Fruit fly (Drosophila melanogaster) whole organism, embryonic: Measurements from ENCODE around the gene Pisd.

Source experiments
- Abd-B ChIP-seq: fragments of 200-800 bp; sonication (Bioruptor generic); optimal IDR thresholded peaks from 2 replicates; lab custom pipeline; 2018; ENCODE audit warnings: missing biosample characterization, mild to moderate bottlenecking, missing genetic modification characterization, moderate library complexity
- CG10147 ChIP-seq: fragments of 200-800 bp; sonication (Bioruptor generic); optimal IDR thresholded peaks from 2 replicates; lab custom pipeline; 2019; ENCODE audit warnings: missing biosample characterization, mild to moderate bottlenecking, missing genetic modification characterization, moderate library complexity
- CG1024 ChIP-seq: fragments of 200-800 bp; sonication (Bioruptor generic); IDR thresholded peaks from 2 replicates; pipeline ENCODE4 v1.3.6; 2022; ENCODE audit warnings: missing biosample characterization, missing genetic modification characterization
- CG11247 ChIP-seq: fragments of 200-800 bp; sonication (Bioruptor generic); IDR thresholded peaks from 2 replicates; pipeline ENCODE4 v1.3.6; 2022; ENCODE audit warnings: missing biosample characterization, missing genetic modification characterization
- CG13296 ChIP-seq: fragments of 200-800 bp; sonication (Bioruptor generic); optimal IDR thresholded peaks from 3 replicates; lab custom pipeline; 2018; ENCODE audit warnings: missing biosample characterization, mild to moderate bottlenecking, missing genetic modification characterization
- CG13624 ChIP-seq: fragments of 200-800 bp; sonication (Bioruptor generic); optimal IDR thresholded peaks from 2 replicates; lab custom pipeline; 2016; ENCODE audit warnings: missing biosample characterization, missing genetic modification characterization
- CG15269 ChIP-seq: fragments of 200-800 bp; sonication (Bioruptor generic); optimal IDR thresholded peaks from 2 replicates; lab custom pipeline; 2018; ENCODE audit warnings: missing biosample characterization, mild to moderate bottlenecking, missing genetic modification characterization, moderate library complexity
- CG15479 ChIP-seq: fragments of 200-800 bp; sonication (Bioruptor generic); optimal IDR thresholded peaks from 3 replicates; lab custom pipeline; 2019; ENCODE audit warnings: missing biosample characterization, mild to moderate bottlenecking, missing genetic modification characterization, moderate library complexity
- CG15514 ChIP-seq: fragments of 200-800 bp; sonication (Bioruptor generic); optimal IDR thresholded peaks from 3 replicates; lab custom pipeline; 2017; ENCODE audit warnings: missing biosample characterization, missing genetic modification characterization, mild to moderate bottlenecking, moderate library complexity, missing genetic modification reagents
- CG17359 ChIP-seq: fragments of 200-800 bp; sonication (Bioruptor generic); optimal IDR thresholded peaks from 3 replicates; lab custom pipeline; 2018; ENCODE audit warnings: missing biosample characterization, mild to moderate bottlenecking, missing genetic modification characterization, moderate library complexity
- CG17912 ChIP-seq: fragments of 200-800 bp; sonication (Bioruptor generic); optimal IDR thresholded peaks from 2 replicates; lab custom pipeline; 2018; ENCODE audit warnings: missing biosample characterization, mild to moderate bottlenecking, missing genetic modification characterization
- CG2116 ChIP-seq: fragments of 200-800 bp; sonication (Bioruptor generic); optimal IDR thresholded peaks from 3 replicates; lab custom pipeline; 2018; ENCODE audit warnings: missing biosample characterization, mild to moderate bottlenecking, missing genetic modification characterization
- CG2678 ChIP-seq: fragments of 200-800 bp; sonication (Bioruptor generic); optimal IDR thresholded peaks from 3 replicates; lab custom pipeline; 2019; ENCODE audit warnings: missing biosample characterization, mild to moderate bottlenecking, missing genetic modification characterization, moderate library complexity
- CG31224 ChIP-seq: fragments of 200-800 bp; sonication (Bioruptor generic); IDR thresholded peaks from 2 replicates; pipeline ENCODE4 v1.3.6; 2022; ENCODE audit warnings: missing biosample characterization, missing genetic modification characterization
- CG34224 ChIP-seq: fragments of 200-800 bp; sonication (Bioruptor generic); IDR thresholded peaks from 3 replicates; pipeline ENCODE4 v1.3.6; 2022; ENCODE audit warnings: missing biosample characterization, missing genetic modification characterization; ENCODE audit not compliant: partially characterized antibody
- CG6791 ChIP-seq: fragments of 200-800 bp; sonication (Bioruptor generic); IDR thresholded peaks from 3 replicates; pipeline ENCODE4 v1.3.6; 2022; ENCODE audit warnings: missing biosample characterization, missing genetic modification characterization; ENCODE audit not compliant: partially characterized antibody
- CrebB ChIP-seq: fragments of 200-800 bp; sonication (Bioruptor generic); optimal IDR thresholded peaks from 3 replicates; lab custom pipeline; 2018; ENCODE audit warnings: missing biosample characterization, mild to moderate bottlenecking, missing genetic modification characterization
- D19B ChIP-seq: fragments of 200-800 bp; sonication (Bioruptor generic); optimal IDR thresholded peaks from 2 replicates; lab custom pipeline; 2017; ENCODE audit warnings: missing biosample characterization, mild to moderate bottlenecking, missing genetic modification characterization
- Drgx ChIP-seq: fragments of 200-800 bp; sonication (Bioruptor generic); IDR thresholded peaks from 2 replicates; pipeline ENCODE4 v1.3.6; 2022; ENCODE audit warnings: missing biosample characterization, missing genetic modification characterization
- HLH54F ChIP-seq: fragments of 200-800 bp; sonication (Bioruptor generic); optimal IDR thresholded peaks from 3 replicates; lab custom pipeline; 2016; ENCODE audit warnings: missing biosample characterization, missing genetic modification characterization
- HmgZ ChIP-seq: fragments of 200-800 bp; sonication (Bioruptor generic); optimal IDR thresholded peaks from 2 replicates; lab custom pipeline; 2018; ENCODE audit warnings: missing biosample characterization, mild to moderate bottlenecking, missing genetic modification characterization
- Hmr ChIP-seq: fragments of 200-800 bp; sonication (Bioruptor generic); optimal IDR thresholded peaks from 3 replicates; lab custom pipeline; 2017; ENCODE audit warnings: mild to moderate bottlenecking, missing biosample characterization, missing genetic modification reagents, missing genetic modification characterization
- NC2α ChIP-seq: fragments of 200-800 bp; sonication (Bioruptor generic); optimal IDR thresholded peaks from 2 replicates; lab custom pipeline; 2016; ENCODE audit warnings: missing biosample characterization, missing genetic modification characterization
- Pdp1 ChIP-seq, 2 experiments: fragments of 200-800 bp; sonication (Bioruptor generic); optimal IDR thresholded peaks; 3 replicates each; lab custom pipeline; 2016; ENCODE audit warnings: missing biosample characterization in 2 of 2, missing genetic modification characterization in 2 of 2, mild to moderate bottlenecking in 1 of 2, moderate library complexity in 1 of 2
- Xrp1 ChIP-seq: fragments of 200-800 bp; sonication (Bioruptor generic); IDR thresholded peaks from 2 replicates; pipeline ENCODE4 v1.3.6; 2022; ENCODE audit warnings: missing biosample characterization, missing genetic modification characterization
- ab ChIP-seq: fragments of 200-800 bp; sonication (Bioruptor generic); optimal IDR thresholded peaks from 2 replicates; lab custom pipeline; 2016; ENCODE audit warnings: missing biosample characterization, missing genetic modification characterization
- bbx ChIP-seq: fragments of 200-800 bp; sonication (Bioruptor generic); IDR thresholded peaks from 2 replicates; pipeline ENCODE4 v1.3.6; 2022; ENCODE audit warnings: missing biosample characterization, missing genetic modification characterization; ENCODE audit not compliant: partially characterized antibody
- bcd ChIP-seq: fragments of 200-800 bp; sonication (Bioruptor generic); optimal IDR thresholded peaks from 2 replicates; lab custom pipeline; 2017; ENCODE audit warnings: missing biosample characterization, mild to moderate bottlenecking, missing genetic modification characterization
- bowl ChIP-seq: fragments of 200-800 bp; sonication (Bioruptor generic); IDR thresholded peaks from 2 replicates; pipeline ENCODE4 v1.3.6; 2022; ENCODE audit warnings: missing biosample characterization, missing genetic modification characterization
- chinmo ChIP-seq: fragments of 200-800 bp; sonication (Bioruptor generic); IDR thresholded peaks from 4 replicates; pipeline ENCODE4 v1.3.6; 2022; ENCODE audit warnings: missing biosample characterization, missing genetic modification characterization; ENCODE audit not compliant: partially characterized antibody
- chn ChIP-seq: fragments of 200-800 bp; sonication (Bioruptor generic); optimal IDR thresholded peaks from 2 replicates; lab custom pipeline; 2016; ENCODE audit warnings: missing biosample characterization, missing genetic modification characterization
- da ChIP-seq: fragments of 200-800 bp; sonication (Bioruptor generic); optimal IDR thresholded peaks from 2 replicates; lab custom pipeline; 2016; ENCODE audit warnings: missing biosample characterization, missing genetic modification characterization
- gfzf ChIP-seq: fragments of 200-800 bp; sonication (Bioruptor generic); optimal IDR thresholded peaks from 2 replicates; lab custom pipeline; 2016; ENCODE audit warnings: missing biosample characterization, mild to moderate bottlenecking, missing genetic modification characterization, moderate library complexity
- grau ChIP-seq: fragments of 200-800 bp; optimal IDR thresholded peaks from 3 replicates; lab custom pipeline; 2019; ENCODE audit warnings: missing biosample characterization, mild to moderate bottlenecking, missing genetic modification characterization, moderate library complexity
- her ChIP-seq: fragments of 200-800 bp; sonication (Bioruptor generic); optimal IDR thresholded peaks from 2 replicates; lab custom pipeline; 2016; ENCODE audit warnings: missing biosample characterization, missing genetic modification characterization
- ind ChIP-seq: fragments of 200-800 bp; sonication (Bioruptor generic); optimal IDR thresholded peaks from 3 replicates; lab custom pipeline; 2016; ENCODE audit warnings: missing biosample characterization, missing genetic modification characterization
- mirr ChIP-seq: fragments of 200-800 bp; sonication (Bioruptor generic); optimal IDR thresholded peaks from 3 replicates; lab custom pipeline; 2018; ENCODE audit warnings: missing biosample characterization, mild to moderate bottlenecking, missing genetic modification characterization
- phol ChIP-seq: fragments of 200-800 bp; sonication (Bioruptor generic); optimal IDR thresholded peaks from 3 replicates; lab custom pipeline; 2018; ENCODE audit warnings: missing biosample characterization, mild to moderate bottlenecking, missing genetic modification characterization, moderate library complexity
- pros ChIP-seq: fragments of 200-800 bp; sonication (Bioruptor generic); optimal IDR thresholded peaks from 3 replicates; lab custom pipeline; 2019; ENCODE audit warnings: missing biosample characterization, mild to moderate bottlenecking, missing genetic modification characterization, moderate library complexity
- ranshi ChIP-seq: fragments of 200-800 bp; sonication (Bioruptor generic); IDR thresholded peaks from 2 replicates; pipeline ENCODE4 v1.3.6; 2022; ENCODE audit warnings: missing biosample characterization, missing genetic modification characterization
- rib ChIP-seq: fragments of 200-800 bp; sonication (Bioruptor generic); IDR thresholded peaks from 2 replicates; pipeline ENCODE4 v1.3.6; 2022; ENCODE audit warnings: missing biosample characterization, missing genetic modification characterization
- ro ChIP-seq: fragments of 200-800 bp; sonication (Bioruptor generic); IDR thresholded peaks from 2 replicates; pipeline ENCODE4 v1.3.6; 2022; ENCODE audit warnings: missing biosample characterization, missing genetic modification characterization
- row ChIP-seq: fragments of 200-800 bp; sonication (Bioruptor generic); IDR thresholded peaks from 3 replicates; pipeline ENCODE4 v1.3.6; 2022; ENCODE audit warnings: missing biosample characterization, missing genetic modification characterization
- shn ChIP-seq: fragments of 200-800 bp; sonication (Bioruptor generic); optimal IDR thresholded peaks from 3 replicates; lab custom pipeline; 2016; ENCODE audit warnings: missing biosample characterization, missing genetic modification characterization
- stwl ChIP-seq: fragments of 200-800 bp; sonication (Bioruptor generic); optimal IDR thresholded peaks from 3 replicates; lab custom pipeline; 2018; ENCODE audit warnings: missing biosample characterization, mild to moderate bottlenecking, missing genetic modification characterization, moderate library complexity
- trem ChIP-seq: fragments of 200-800 bp; optimal IDR thresholded peaks from 3 replicates; lab custom pipeline; 2019; ENCODE audit warnings: missing biosample characterization, mild to moderate bottlenecking, missing genetic modification characterization, moderate library complexity
- tup ChIP-seq: fragments of 200-800 bp; sonication (Bioruptor generic); optimal IDR thresholded peaks from 2 replicates; lab custom pipeline; 2016; ENCODE audit warnings: missing biosample characterization, mild to moderate bottlenecking, missing genetic modification characterization, moderate library complexity
- unc-4 ChIP-seq: fragments of 200-800 bp; sonication (Bioruptor generic); IDR thresholded peaks from 2 replicates; pipeline ENCODE4 v1.3.6; 2022; ENCODE audit warnings: missing biosample characterization, missing genetic modification characterization; ENCODE audit not compliant: partially characterized antibody

Gene Pisd

DNA sequence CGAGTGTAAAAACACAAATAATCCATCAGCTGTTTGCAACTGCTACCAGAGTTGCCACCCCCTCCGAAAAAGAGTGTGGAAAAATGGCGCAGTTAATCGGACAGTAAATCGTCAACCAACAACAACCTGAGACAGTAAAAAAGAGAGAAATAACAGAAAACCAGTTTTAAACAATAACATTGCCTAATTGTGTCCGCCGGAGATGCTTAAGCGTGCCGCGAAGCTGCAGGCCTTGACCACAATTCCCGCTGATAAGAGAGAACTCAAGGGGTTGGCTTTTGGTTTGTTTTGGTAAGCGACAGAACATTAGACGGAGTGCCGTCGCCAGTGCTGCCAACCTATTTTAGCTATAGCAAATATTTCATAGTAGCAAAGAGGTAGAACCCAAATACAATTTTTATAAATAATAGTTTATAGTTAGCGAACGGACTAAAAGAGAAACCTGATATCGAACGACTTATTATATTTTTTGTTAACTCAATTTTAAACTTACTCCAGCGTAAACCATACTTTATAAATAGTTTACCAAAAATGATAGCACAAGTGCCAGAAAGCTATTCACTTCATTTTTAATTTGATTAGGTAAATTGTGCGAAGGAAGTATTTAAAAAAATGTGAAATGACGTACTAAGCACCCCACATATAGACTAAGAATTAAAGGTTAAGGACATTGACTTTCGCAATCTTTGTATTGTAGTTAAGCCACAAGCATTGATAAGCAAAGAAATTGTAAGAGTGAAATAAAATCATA is at the start of gene Pisd, which contains the start of gene Atg6 (continued):
- TF ChIP-seq bowl (GFP tag; lab: Robert Waterston, UW) (no peak), CG15514 (GFP tag; lab: Kevin White, UChicago) (peak; percentile 56), HmgZ (peak; percentile 62), CG11247 (no peak), row (GFP tag; lab: Robert Waterston, UW) (peak; percentile 68), CG13624 (GFP tag; lab: Kevin White, UChicago) (peak; percentile 96), shn (GFP tag; lab: Kevin White, UChicago) (peak; percentile 0), ab (GFP tag; lab: Kevin White, UChicago) (no peak), CrebB (tag; lab: Kevin White, UChicago) (peak; percentile 40), D19B (GFP tag; lab: Kevin White, UChicago) (no peak), NC2α (GFP tag; lab: Kevin White, UChicago) (no peak), stwl (tag; lab: Kevin White, UChicago) (peak; percentile 53), Drgx (GFP tag; lab: Robert Waterston, UW) (no peak), CG13296 (peak; percentile 37), Hmr (peak; percentile 21), her (GFP tag; lab: Kevin White, UChicago) (peak; percentile 29), ind (GFP tag; lab: Kevin White, UChicago) (peak; percentile 26), CG31224 (GFP tag; lab: Robert Waterston, UW) (0 out of 2 replicates have a peak, but pooled peaks have one; percentile 15), CG17912 (no peak), Pdp1 (GFP tag; optimal IDR thresholded peaks at IDR 0.05; lab: Kevin White, UChicago) (peak in 1 of 2 experiments; percentile 59), CG17359 (tag; lab: Kevin White, UChicago) (no peak), CG2116 (GFP tag; lab: Kevin White, UChicago) (peak; percentile 52), ranshi (GFP tag; lab: Robert Waterston, UW) (0 out of 2 replicates have a peak, but pooled peaks have one; percentile 20), CG15269 (tag; lab: Kevin White, UChicago) (peak; percentile 35), CG2678 (tag; lab: Kevin White, UChicago) (peak; percentile 37), HLH54F (peak; percentile 27), Abd-B (GFP tag; lab: Kevin White, UChicago) (peak; percentile 36), CG15479 (GFP tag; lab: Kevin White, UChicago) (peak; percentile 11), tup (GFP tag; lab: Kevin White, UChicago) (no peak), CG34224 (GFP tag; lab: Robert Waterston, UW) (peak; percentile 50; the same call in 2 of the 3 replicates), rib (GFP tag; lab: Robert Waterston, UW) (0 out of 2 replicates have a peak, but pooled peaks have one; percentile 33), bcd (GFP tag; lab: Kevin White, UChicago) (peak; percentile 5), CG6791 (GFP tag; lab: Robert Waterston, UW) (no peak), phol (peak; percentile 95), chn (GFP tag; lab: Kevin White, UChicago) (peak; percentile 19), grau (tag; lab: Kevin White, UChicago) (peak; percentile 48), CG1024 (GFP tag; lab: Robert Waterston, UW) (no peak), Xrp1 (GFP tag; lab: Robert Waterston, UW) (peak; percentile 46; the same call in 1 of the 2 replicates), chinmo (peak; percentile 77; the same call in 2 of the 4 replicates), unc-4 (GFP tag; lab: Robert Waterston, UW) (peak; percentile 40; the same call in 1 of the 2 replicates), ro (no peak), trem (tag; lab: Kevin White, UChicago) (peak; percentile 97), mirr (GFP tag; lab: Kevin White, UChicago) (peak; percentile 69), pros (GFP tag; lab: Kevin White, UChicago) (peak; percentile 90), CG10147 (GFP tag; lab: Kevin White, UChicago) (peak; percentile 31), gfzf (GFP tag; lab: Kevin White, UChicago) (peak; percentile 28), da (GFP tag; lab: Kevin White, UChicago) (no peak), bbx (GFP tag; lab: Robert Waterston, UW) (0 out of 2 replicates have a peak, but pooled peaks have one; percentile 37)
